Worm (Caenorhabditis elegans): Measurements from ENCODE around the gene Y57G11C.1130.
"Not testable (repeated sequence)": the region's sequence is repeated elsewhere in the genome, so short reads cannot be mapped to it uniquely, and the experiment has no call there.

ce11 chrIV:14763348-14763747 is 19.0 kb upstream of the Y57G11C.1130 start:
- TF ChIP-seq rcor-1 (GFP tag; IDR thresholded peaks at IDR 0.05): peak; percentile 65; the same call in 1 of the 2 replicates
- TF ChIP-seq ceh-40 (GFP tag; IDR thresholded peaks at IDR 0.05): not testable (repeated sequence)

Data from whole organism, young adult.